Worm (Caenorhabditis elegans): ENCODE results near the gene lipl-3.

ce11 chrV:524058-524457 is at the start of gene lipl-3:
- TF ChIP-seq nhr-237 (tag; optimal IDR thresholded peaks at IDR 0.05) (no peak), mdl-1 (tag; optimal IDR thresholded peaks at IDR 0.05) (no peak), snpc-4 (tag; optimal IDR thresholded peaks at IDR 0.05) (no peak), nhr-11 (tag; optimal IDR thresholded peaks at IDR 0.05) (no peak), ceh-82 (tag; optimal IDR thresholded peaks at IDR 0.05) (no peak), zag-1 (tag; optimal IDR thresholded peaks at IDR 0.05) (no peak), pha-4 (tag; optimal IDR thresholded peaks at IDR 0.05) (no peak), fos-1 (tag; optimal IDR thresholded peaks at IDR 0.05) (no peak), ama-1 (optimal IDR thresholded peaks at IDR 0.05) (no peak), aly-2 (tag; optimal IDR thresholded peaks at IDR 0.05) (no peak), eor-1 (tag; optimal IDR thresholded peaks at IDR 0.05) (no peak)

All from whole organism, L3 larva.